Worm (Caenorhabditis elegans) whole organism, L2 larva: ENCODE data around the gene nfx-1.

Experiments
- C34F6.9 ChIP-seq: fragments of 150-350 bp; optimal IDR thresholded peaks from 2 replicates; lab custom pipeline; 2014; ENCODE audit warnings: missing biosample characterization, missing genetic modification characterization
- R02D3.7 ChIP-seq: fragments of 150-350 bp; optimal IDR thresholded peaks from 2 replicates; lab custom pipeline; 2014; ENCODE audit warnings: missing biosample characterization, missing genetic modification characterization
- ZK546.5 ChIP-seq: sonication (generic microtip); optimal IDR thresholded peaks from 2 replicates; lab custom pipeline; 2017; ENCODE audit warnings: missing biosample characterization, missing genetic modification characterization
- aly-2 ChIP-seq: fragments of 150-350 bp; optimal IDR thresholded peaks from 2 replicates; lab custom pipeline; 2014; ENCODE audit warnings: missing biosample characterization, missing genetic modification characterization
- ama-1 ChIP-seq: fragments of 150-350 bp; optimal IDR thresholded peaks from 2 replicates; lab custom pipeline; 2018; ENCODE audit warnings: inconsistent platforms
- blmp-1 ChIP-seq: sonication (generic microtip); optimal IDR thresholded peaks from 2 replicates; lab custom pipeline; 2017; ENCODE audit warnings: missing genetic modification characterization, mild to moderate bottlenecking, missing compliant biosample characterization, antibody characterized with exemption, moderate library complexity; ENCODE audit not compliant: insufficient read depth
- ceh-16 ChIP-seq: fragments of 150-350 bp; optimal IDR thresholded peaks from 2 replicates; lab custom pipeline; 2014; ENCODE audit warnings: missing biosample characterization, missing genetic modification characterization
- ceh-82 ChIP-seq: fragments of 150-350 bp; optimal IDR thresholded peaks from 2 replicates; lab custom pipeline; 2014; ENCODE audit warnings: missing biosample characterization, missing genetic modification characterization
- crh-2 ChIP-seq: sonication (generic microtip); optimal IDR thresholded peaks from 2 replicates; lab custom pipeline; 2017; ENCODE audit warnings: missing biosample characterization, missing genetic modification characterization
- dmd-4 ChIP-seq: sonication (generic microtip); optimal IDR thresholded peaks from 2 replicates; lab custom pipeline; 2017; ENCODE audit warnings: missing biosample characterization, missing genetic modification characterization
- egl-27 ChIP-seq: sonication (generic microtip); optimal IDR thresholded peaks from 3 replicates; lab custom pipeline; 2017; ENCODE audit warnings: missing biosample characterization, missing genetic modification reagents, missing genetic modification characterization
- elt-1 ChIP-seq: fragments of 150-350 bp; optimal IDR thresholded peaks from 2 replicates; lab custom pipeline; 2014; ENCODE audit warnings: missing biosample characterization, missing genetic modification characterization
- elt-3 ChIP-seq: sonication (generic microtip); optimal IDR thresholded peaks from 2 replicates; lab custom pipeline; 2017; ENCODE audit warnings: missing biosample characterization, missing genetic modification characterization
- fos-1 ChIP-seq: fragments of 150-350 bp; optimal IDR thresholded peaks from 2 replicates; lab custom pipeline; 2014; ENCODE audit warnings: missing biosample characterization, missing genetic modification characterization
- gmeb-1 ChIP-seq: fragments of 150-350 bp; optimal IDR thresholded peaks from 2 replicates; lab custom pipeline; 2014; ENCODE audit warnings: missing biosample characterization, missing genetic modification characterization
- lin-11 ChIP-seq: fragments of 150-350 bp; sonication (generic microtip); optimal IDR thresholded peaks from 2 replicates; lab custom pipeline; 2014; ENCODE audit warnings: missing biosample characterization, missing genetic modification characterization, inconsistent platforms, mixed read lengths
- lin-13 ChIP-seq: fragments of 150-350 bp; optimal IDR thresholded peaks from 2 replicates; lab custom pipeline; 2014; ENCODE audit warnings: missing biosample characterization, missing genetic modification reagents, missing genetic modification characterization
- lin-39 ChIP-seq: fragments of 150-350 bp; optimal IDR thresholded peaks from 2 replicates; lab custom pipeline; 2014; ENCODE audit warnings: missing biosample characterization, missing genetic modification reagents, missing genetic modification characterization
- lsy-2 ChIP-seq, 2 experiments: fragments of 150-350 bp in 1 of 2; sonication (generic microtip) in 1 of 2; optimal IDR thresholded peaks; 2 replicates each; lab custom pipeline; 2014 to 2017; ENCODE audit warnings: missing biosample characterization in 2 of 2, missing genetic modification characterization in 2 of 2
- mab-5 ChIP-seq: fragments of 150-350 bp; optimal IDR thresholded peaks from 2 replicates; lab custom pipeline; 2014; ENCODE audit warnings: missing biosample characterization, missing genetic modification characterization
- mdl-1 ChIP-seq, 2 experiments: fragments of 150-350 bp in 1 of 2; sonication (generic microtip) in 1 of 2; optimal IDR thresholded peaks; 2 replicates each; lab custom pipeline; 2017; ENCODE audit warnings: missing biosample characterization in 2 of 2, missing genetic modification characterization in 2 of 2
- nhr-10 ChIP-seq: sonication (generic microtip); optimal IDR thresholded peaks from 2 replicates; lab custom pipeline; 2017; ENCODE audit warnings: missing biosample characterization, missing genetic modification characterization
- nhr-11 ChIP-seq: fragments of 150-350 bp; optimal IDR thresholded peaks from 2 replicates; lab custom pipeline; 2014; ENCODE audit warnings: missing biosample characterization, missing genetic modification characterization
- nhr-12 ChIP-seq: fragments of 150-350 bp; optimal IDR thresholded peaks from 2 replicates; lab custom pipeline; 2014; ENCODE audit warnings: missing biosample characterization, missing genetic modification characterization
- nhr-129 ChIP-seq: fragments of 150-350 bp; optimal IDR thresholded peaks from 2 replicates; lab custom pipeline; 2014; ENCODE audit warnings: missing biosample characterization, missing genetic modification characterization
- nhr-21 ChIP-seq: fragments of 150-350 bp; optimal IDR thresholded peaks from 2 replicates; lab custom pipeline; 2014; ENCODE audit warnings: missing biosample characterization, missing genetic modification characterization
- nhr-23 ChIP-seq: fragments of 150-350 bp; optimal IDR thresholded peaks from 2 replicates; lab custom pipeline; 2014; ENCODE audit warnings: missing biosample characterization, missing genetic modification reagents, missing genetic modification characterization
- nhr-237 ChIP-seq: fragments of 150-350 bp; optimal IDR thresholded peaks from 2 replicates; lab custom pipeline; 2014; ENCODE audit warnings: missing biosample characterization, missing genetic modification characterization
- nhr-25 ChIP-seq: fragments of 150-350 bp; sonication (generic microtip); optimal IDR thresholded peaks from 3 replicates; lab custom pipeline; 2014; ENCODE audit warnings: missing biosample characterization, missing genetic modification characterization
- nhr-6 ChIP-seq: fragments of 150-350 bp; optimal IDR thresholded peaks from 2 replicates; lab custom pipeline; 2014; ENCODE audit warnings: missing biosample characterization, missing genetic modification characterization
- nhr-77 ChIP-seq: fragments of 150-350 bp; optimal IDR thresholded peaks from 2 replicates; lab custom pipeline; 2014; ENCODE audit warnings: missing biosample characterization, missing genetic modification characterization
- peb-1 ChIP-seq: fragments of 150-350 bp; optimal IDR thresholded peaks from 2 replicates; lab custom pipeline; 2014; ENCODE audit warnings: missing biosample characterization, missing genetic modification characterization
- sem-4 ChIP-seq: fragments of 150-350 bp; optimal IDR thresholded peaks from 2 replicates; lab custom pipeline; 2014; ENCODE audit warnings: missing biosample characterization, missing genetic modification reagents, missing genetic modification characterization
- skn-1 ChIP-seq: sonication (generic microtip); optimal IDR thresholded peaks from 2 replicates; lab custom pipeline; 2017; ENCODE audit warnings: missing biosample characterization, missing genetic modification characterization
- sma-3 ChIP-seq: sonication (generic microtip); optimal IDR thresholded peaks from 2 replicates; lab custom pipeline; 2016; ENCODE audit warnings: missing genetic modification reagents, missing genetic modification characterization, missing compliant biosample characterization
- sma-9 ChIP-seq, 2 experiments: fragments of 150-350 bp in 1 of 2; sonication (generic microtip) in 1 of 2; optimal IDR thresholded peaks; 2 replicates each; lab custom pipeline; 2014 to 2016; ENCODE audit warnings: missing genetic modification characterization in 2 of 2, mild to moderate bottlenecking in 1 of 2, missing biosample characterization in 1 of 2, missing compliant biosample characterization in 1 of 2, missing genetic modification reagents in 1 of 2, moderate library complexity in 1 of 2
- unc-55 ChIP-seq: fragments of 150-350 bp; sonication (generic microtip); optimal IDR thresholded peaks from 3 replicates; lab custom pipeline; 2014; ENCODE audit warnings: missing biosample characterization, missing genetic modification reagents, missing genetic modification characterization
- unc-62 ChIP-seq: fragments of 150-350 bp; optimal IDR thresholded peaks from 2 replicates; lab custom pipeline; 2014; ENCODE audit warnings: missing biosample characterization, missing genetic modification reagents, missing genetic modification characterization
- ztf-11 ChIP-seq: sonication (generic microtip); optimal IDR thresholded peaks from 2 replicates; lab custom pipeline; 2017; ENCODE audit warnings: missing biosample characterization, missing genetic modification characterization
- ztf-4 ChIP-seq: fragments of 150-350 bp; optimal IDR thresholded peaks from 2 replicates; lab custom pipeline; 2014; ENCODE audit warnings: missing biosample characterization, missing genetic modification characterization

nfx-1 gene

DNA sequence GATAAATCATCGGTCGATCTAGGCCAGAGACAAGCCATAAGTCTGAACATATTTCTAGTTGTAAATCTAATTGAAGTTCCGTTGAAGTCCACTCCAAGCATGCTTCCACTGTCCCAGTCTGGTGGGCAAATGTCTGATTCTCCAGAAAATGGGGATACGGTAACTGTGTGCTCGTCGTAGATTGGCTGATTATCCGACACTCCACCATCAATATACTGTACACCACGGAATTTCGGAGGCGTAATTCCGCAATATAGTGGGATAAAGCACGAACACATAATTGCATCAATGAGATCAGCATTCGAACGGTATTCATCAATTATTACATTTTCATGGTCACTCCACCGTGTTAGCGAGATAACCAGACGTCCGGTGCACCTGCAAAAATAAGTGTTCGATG, 43.1 kb downstream of the nfx-1 start:
- TF ChIP-seq elt-3 (tag; lab: Kevin White, UChicago), result no peak
- TF ChIP-seq nhr-77 (tag; lab: Kevin White, UChicago), result no peak
- TF ChIP-seq unc-62 (GFP tag; lab: Kevin White, UChicago), result no peak
- TF ChIP-seq C34F6.9 (tag; lab: Kevin White, UChicago), result no peak
- TF ChIP-seq lin-39 (tag; lab: Kevin White, UChicago), result no peak
- no peak for TF ChIP-seq gmeb-1 (tag; lab: Kevin White, UChicago)
- no peak for TF ChIP-seq crh-2 (tag; lab: Kevin White, UChicago)
- no peak for TF ChIP-seq sma-3 (GFP tag; lab: Kevin White, UChicago)
- TF ChIP-seq ztf-4 (tag; lab: Kevin White, UChicago), result no peak
- no peak for TF ChIP-seq R02D3.7 (tag; lab: Kevin White, UChicago)
- no peak for TF ChIP-seq lsy-2 (tag; optimal IDR thresholded peaks at IDR 0.05; lab: Kevin White, UChicago)
- no peak for TF ChIP-seq nhr-21 (tag; lab: Kevin White, UChicago)
- TF ChIP-seq ZK546.5 (tag; lab: Kevin White, UChicago), result no peak
- TF ChIP-seq elt-1 (tag; lab: Kevin White, UChicago), result no peak
- TF ChIP-seq ama-1, result no peak

- TF ChIP-seq nhr-6 (tag; lab: Kevin White, UChicago), result no peak
- no peak for TF ChIP-seq dmd-4 (tag; lab: Kevin White, UChicago)
- peak in 1 of 2 experiments; percentile 19 for TF ChIP-seq mdl-1 (tag; optimal IDR thresholded peaks at IDR 0.05; lab: Kevin White, UChicago)
- TF ChIP-seq ama-1, result peak; percentile 48
- peak; percentile 11 for TF ChIP-seq nhr-21 (tag; lab: Kevin White, UChicago)
- TF ChIP-seq nhr-25 (tag; lab: Kevin White, UChicago), result peak; percentile 24
- peak; percentile 17 for TF ChIP-seq fos-1 (tag; lab: Kevin White, UChicago)
- TF ChIP-seq peb-1 (tag; lab: Kevin White, UChicago), result no peak
- peak; percentile 4 for TF ChIP-seq crh-2 (tag; lab: Kevin White, UChicago)
These were observed 44.3 kb downstream of the nfx-1 start, which contains the start of gene atgl-1 for ce11 chrIII:6419409-6419944. Gene atgl-1 (minus strand): TSS chrIII:6419459.

DNA sequence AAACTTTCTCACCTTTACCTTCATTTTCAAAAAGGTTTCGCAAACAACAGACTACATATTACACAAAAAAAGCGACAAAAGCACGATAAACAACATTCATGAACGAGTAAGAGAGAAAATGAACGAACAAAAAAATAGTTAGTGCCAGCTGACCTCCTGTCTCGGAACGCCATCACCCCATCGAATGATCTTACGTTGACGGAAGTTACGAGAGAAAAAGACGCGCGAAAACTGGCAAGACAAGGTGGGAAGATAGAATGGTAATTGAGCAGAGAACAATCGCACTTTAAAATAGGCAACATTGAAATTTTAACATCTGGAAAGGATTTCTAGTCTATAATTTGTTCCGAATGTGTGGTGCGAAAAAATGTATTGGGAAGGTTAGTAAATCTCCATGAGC, 45.0 kb downstream of the nfx-1 start:
- TF ChIP-seq nhr-11 (tag; lab: Kevin White, UChicago), result no peak
- no peak for TF ChIP-seq nhr-77 (tag; lab: Kevin White, UChicago)
- TF ChIP-seq unc-55, result no peak
- no peak for TF ChIP-seq nhr-237 (tag; lab: Kevin White, UChicago)
- no peak for TF ChIP-seq aly-2 (tag; lab: Kevin White, UChicago)
- peak in 1 of 2 experiments; percentile 20 for TF ChIP-seq mdl-1 (tag; optimal IDR thresholded peaks at IDR 0.05; lab: Kevin White, UChicago)
- TF ChIP-seq sma-9 (GFP tag; optimal IDR thresholded peaks at IDR 0.05; lab: Kevin White, UChicago), result peak; percentile 3
- TF ChIP-seq sma-9 (tag; optimal IDR thresholded peaks at IDR 0.05; lab: Kevin White, UChicago), result no peak
- peak; percentile 2 for TF ChIP-seq fos-1 (tag; lab: Kevin White, UChicago)
- TF ChIP-seq nhr-129 (tag; lab: Kevin White, UChicago), result peak; percentile 11
- TF ChIP-seq crh-2 (tag; lab: Kevin White, UChicago), result peak; percentile 26
- TF ChIP-seq lin-11, result no peak
- TF ChIP-seq lin-13 (GFP tag; lab: Kevin White, UChicago), result no peak
- no peak for TF ChIP-seq sma-3 (GFP tag; lab: Kevin White, UChicago)
- no peak for TF ChIP-seq ceh-82
- no peak for TF ChIP-seq nhr-6 (tag; lab: Kevin White, UChicago)
- no peak for TF ChIP-seq blmp-1 (tag; lab: Kevin White, UChicago)
- TF ChIP-seq mab-5 (tag; lab: Kevin White, UChicago), result no peak
- TF ChIP-seq elt-1 (tag; lab: Kevin White, UChicago), result no peak
- peak; percentile 18 for TF ChIP-seq nhr-25 (tag; lab: Kevin White, UChicago)
- no peak for TF ChIP-seq elt-3 (tag; lab: Kevin White, UChicago)
- no peak for TF ChIP-seq ceh-16 (tag; lab: Kevin White, UChicago)

DNA sequence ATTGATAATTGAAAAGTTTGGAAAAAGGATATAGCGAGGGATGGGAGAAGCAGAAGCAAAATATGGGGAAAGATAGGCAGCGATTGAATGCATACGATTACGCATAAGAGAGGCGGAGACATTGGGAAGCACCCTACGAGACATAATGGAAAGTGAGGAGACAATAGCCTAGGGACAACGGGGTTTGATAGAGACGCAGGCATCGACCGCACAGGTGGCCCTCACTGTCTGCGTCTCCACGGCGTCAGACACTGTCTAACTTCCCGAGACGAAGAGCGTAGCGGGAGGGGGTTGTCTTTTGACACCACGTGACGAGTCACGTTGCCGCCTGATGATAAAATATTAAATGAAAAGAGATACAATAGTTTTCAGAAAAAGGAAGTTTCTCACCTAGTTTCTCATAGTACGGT, 45.8 kb downstream of the nfx-1 start:
- TF ChIP-seq nhr-77 (tag; lab: Kevin White, UChicago), result no peak
- TF ChIP-seq elt-1 (tag; lab: Kevin White, UChicago), result peak; percentile 1
- TF ChIP-seq nhr-11 (tag; lab: Kevin White, UChicago), result no peak
- peak; percentile 96 for TF ChIP-seq nhr-21 (tag; lab: Kevin White, UChicago)
- peak; percentile 53 for TF ChIP-seq ceh-16 (tag; lab: Kevin White, UChicago)
- TF ChIP-seq nhr-10 (tag; lab: Kevin White, UChicago), result peak; percentile 46
- TF ChIP-seq C34F6.9 (tag; lab: Kevin White, UChicago), result peak; percentile 88
- TF ChIP-seq aly-2 (tag; lab: Kevin White, UChicago), result no peak
- no peak for TF ChIP-seq ztf-11
- peak; percentile 81 for TF ChIP-seq sem-4 (tag; lab: Kevin White, UChicago)
- TF ChIP-seq ztf-4 (tag; lab: Kevin White, UChicago), result peak; percentile 35
- peak; percentile 53 to 89 for TF ChIP-seq lsy-2 (tag; optimal IDR thresholded peaks at IDR 0.05; lab: Kevin White, UChicago)
- TF ChIP-seq sma-3 (GFP tag; lab: Kevin White, UChicago), result peak; percentile 95
- no peak for TF ChIP-seq nhr-237 (tag; lab: Kevin White, UChicago)
- TF ChIP-seq peb-1 (tag; lab: Kevin White, UChicago), result no peak
- TF ChIP-seq nhr-25 (tag; lab: Kevin White, UChicago), result peak; percentile 92
- TF ChIP-seq blmp-1 (tag; lab: Kevin White, UChicago), result peak; percentile 83
- TF ChIP-seq mab-5 (tag; lab: Kevin White, UChicago), result peak; percentile 83
- TF ChIP-seq gmeb-1 (tag; lab: Kevin White, UChicago), result peak; percentile 85
- no peak for TF ChIP-seq nhr-23 (tag; lab: Kevin White, UChicago)
- peak; percentile 85 for TF ChIP-seq crh-2 (tag; lab: Kevin White, UChicago)
- TF ChIP-seq skn-1 (tag; lab: Kevin White, UChicago), result no peak
- peak; percentile 97 for TF ChIP-seq sma-9 (GFP tag; optimal IDR thresholded peaks at IDR 0.05; lab: Kevin White, UChicago)
- TF ChIP-seq sma-9 (tag; optimal IDR thresholded peaks at IDR 0.05; lab: Kevin White, UChicago), result no peak
- peak; percentile 24 for TF ChIP-seq ZK546.5 (tag; lab: Kevin White, UChicago)
- TF ChIP-seq egl-27, result peak; percentile 42
- TF ChIP-seq lin-13 (GFP tag; lab: Kevin White, UChicago), result peak; percentile 59
- peak; percentile 63 for TF ChIP-seq unc-55
- no peak for TF ChIP-seq nhr-12 (tag; lab: Kevin White, UChicago)
- peak; percentile 66 for TF ChIP-seq unc-62 (GFP tag; lab: Kevin White, UChicago)
